Worm (Caenorhabditis elegans) whole organism, L2 larva: ENCODE data around the gene sdz-1.

Experiments used
- blmp-1 ChIP-seq: sonication (generic microtip); optimal IDR thresholded peaks from 2 replicates; lab custom pipeline; 2017; ENCODE audit warnings: missing genetic modification characterization, mild to moderate bottlenecking, missing compliant biosample characterization, antibody characterized with exemption, moderate library complexity; ENCODE audit not compliant: insufficient read depth
- egl-27 ChIP-seq: sonication (generic microtip); optimal IDR thresholded peaks from 3 replicates; lab custom pipeline; 2017; ENCODE audit warnings: missing biosample characterization, missing genetic modification reagents, missing genetic modification characterization
- elt-1 ChIP-seq: fragments of 150-350 bp; optimal IDR thresholded peaks from 2 replicates; lab custom pipeline; 2014; ENCODE audit warnings: missing biosample characterization, missing genetic modification characterization
- lin-13 ChIP-seq: fragments of 150-350 bp; optimal IDR thresholded peaks from 2 replicates; lab custom pipeline; 2014; ENCODE audit warnings: missing biosample characterization, missing genetic modification reagents, missing genetic modification characterization
- nhr-11 ChIP-seq: fragments of 150-350 bp; optimal IDR thresholded peaks from 2 replicates; lab custom pipeline; 2014; ENCODE audit warnings: missing biosample characterization, missing genetic modification characterization
- nhr-77 ChIP-seq: fragments of 150-350 bp; optimal IDR thresholded peaks from 2 replicates; lab custom pipeline; 2014; ENCODE audit warnings: missing biosample characterization, missing genetic modification characterization
- snpc-4 ChIP-seq: fragments of 150-350 bp; optimal IDR thresholded peaks from 2 replicates; lab custom pipeline; 2014; ENCODE audit warnings: missing biosample characterization, missing genetic modification characterization
- unc-55 ChIP-seq: fragments of 150-350 bp; sonication (generic microtip); optimal IDR thresholded peaks from 3 replicates; lab custom pipeline; 2014; ENCODE audit warnings: missing biosample characterization, missing genetic modification reagents, missing genetic modification characterization
- unc-62 ChIP-seq: fragments of 150-350 bp; optimal IDR thresholded peaks from 2 replicates; lab custom pipeline; 2014; ENCODE audit warnings: missing biosample characterization, missing genetic modification reagents, missing genetic modification characterization
- zag-1 ChIP-seq: fragments of 150-350 bp; optimal IDR thresholded peaks from 2 replicates; lab custom pipeline; 2014; ENCODE audit warnings: missing biosample characterization, missing genetic modification characterization

DNA sequence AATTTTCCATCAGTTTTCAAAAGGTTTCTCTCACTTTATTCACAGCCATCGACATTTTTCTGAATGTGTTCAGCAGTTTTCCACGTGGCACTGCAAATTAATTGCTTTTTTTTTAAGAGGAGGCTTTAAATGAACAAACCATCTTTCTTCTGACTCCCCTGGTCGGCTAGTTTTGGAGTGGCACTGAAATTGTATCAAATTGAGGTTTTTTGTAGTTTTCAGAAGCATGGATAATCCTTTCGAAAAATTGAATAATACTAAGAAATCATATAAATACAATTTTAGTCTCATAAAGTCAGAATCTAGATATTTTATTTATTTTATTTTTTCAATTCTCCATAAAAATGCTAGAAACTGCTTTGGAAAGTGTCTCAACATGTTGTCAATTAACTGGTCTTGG is 4.6 kb upstream of the sdz-1 start, which contains the start of gene B0303.16:
- TF ChIP-seq blmp-1 (tag; lab: Kevin White, UChicago) (no peak), unc-62 (GFP tag; lab: Kevin White, UChicago) (no peak), elt-1 (no peak), lin-13 (GFP tag; lab: Kevin White, UChicago) (no peak), snpc-4 (tag; lab: Kevin White, UChicago) (no peak), egl-27 (tag; lab: Kevin White, UChicago) (no peak), zag-1 (tag; lab: Kevin White, UChicago) (no peak), nhr-11 (tag; lab: Kevin White, UChicago) (no peak), unc-55 (no peak), nhr-77 (tag; lab: Kevin White, UChicago) (no peak)
